Worm (Caenorhabditis elegans) whole organism, young adult: ENCODE data around the gene sqv-3.

Experiments
- B0019.2 ChIP-seq: fragments of 200-800 bp; sonication (Bioruptor generic); conservative IDR thresholded peaks from 2 replicates; pipeline ENCODE4 v1.3.6; 2022; ENCODE audit warnings: missing genetic modification reagents, missing genetic modification characterization, missing compliant biosample characterization
- B0035.1 ChIP-seq: sonication (generic microtip); optimal IDR thresholded peaks from 2 replicates; lab custom pipeline; 2016; ENCODE audit warnings: missing genetic modification characterization, mild to moderate bottlenecking, missing compliant biosample characterization, missing genotype, missing genetic modification reagents
- B0336.3 ChIP-seq: fragments of 200-800 bp; sonication (Bioruptor generic); IDR thresholded peaks from 2 replicates; pipeline ENCODE4 v1.3.6; 2022; ENCODE audit warnings: missing genetic modification characterization, missing compliant biosample characterization
- C17E4.6 ChIP-seq: fragments of 200-800 bp; sonication (Bioruptor generic); IDR thresholded peaks from 2 replicates; pipeline ENCODE4 v1.3.6; 2022; ENCODE audit warnings: missing genetic modification reagents, missing genetic modification characterization, missing compliant biosample characterization
- F23B12.7 ChIP-seq: sonication (generic microtip); optimal IDR thresholded peaks from 2 replicates; lab custom pipeline; 2017; ENCODE audit warnings: missing genetic modification characterization, mild to moderate bottlenecking, missing compliant biosample characterization, antibody characterized with exemption, moderate library complexity; ENCODE audit not compliant: insufficient read depth
- F37B4.10 ChIP-seq: fragments of 200-800 bp; sonication (Bioruptor generic); IDR thresholded peaks from 2 replicates; pipeline ENCODE4 v1.3.6; 2022; ENCODE audit warnings: missing genetic modification characterization, missing compliant biosample characterization
- F39B2.1 ChIP-seq: fragments of 200-800 bp; sonication (Bioruptor generic); IDR thresholded peaks from 2 replicates; pipeline ENCODE4 v1.3.6; 2022; ENCODE audit warnings: missing genetic modification reagents, missing genetic modification characterization, missing compliant biosample characterization
- F52B5.7 ChIP-seq: sonication (generic microtip); optimal IDR thresholded peaks from 2 replicates; lab custom pipeline; 2016; ENCODE audit warnings: mild to moderate bottlenecking, missing genetic modification characterization, missing compliant biosample characterization
- K12H6.12 ChIP-seq: fragments of 200-800 bp; sonication (Bioruptor generic); optimal IDR thresholded peaks from 2 replicates; lab custom pipeline; 2018; ENCODE audit warnings: mild to moderate bottlenecking, missing genetic modification characterization, missing compliant biosample characterization
- Y53F4B.3 ChIP-seq: fragments of 200-800 bp; sonication (Bioruptor generic); IDR thresholded peaks from 2 replicates; pipeline ENCODE4 v1.3.6; 2022; ENCODE audit warnings: missing genetic modification reagents, missing genetic modification characterization, missing compliant biosample characterization
- Y53G8AR.9 ChIP-seq: fragments of 200-800 bp; sonication (Bioruptor generic); conservative IDR thresholded peaks from 2 replicates; pipeline ENCODE4 v1.3.6; 2022; ENCODE audit warnings: missing genetic modification reagents, missing genetic modification characterization, missing compliant biosample characterization
- Y79H2A.3 ChIP-seq: fragments of 200-800 bp; sonication (Bioruptor generic); conservative IDR thresholded peaks from 2 replicates; pipeline ENCODE4 v1.3.6; 2022; ENCODE audit warnings: missing genetic modification reagents, missing genetic modification characterization, missing compliant biosample characterization
- Y95B8A.8 ChIP-seq: fragments of 200-800 bp; sonication (Bioruptor generic); IDR thresholded peaks from 2 replicates; pipeline ENCODE4 v1.3.6; 2022; ENCODE audit warnings: missing genetic modification reagents, missing genetic modification characterization, missing compliant biosample characterization
- athp-1 ChIP-seq: sonication (generic microtip); optimal IDR thresholded peaks from 2 replicates; lab custom pipeline; 2017; ENCODE audit warnings: mild to moderate bottlenecking, missing genetic modification characterization, missing compliant biosample characterization
- bed-1 ChIP-seq: fragments of 200-800 bp; sonication (Bioruptor generic); IDR thresholded peaks from 2 replicates; pipeline ENCODE4 v1.3.6; 2022; ENCODE audit warnings: missing genetic modification reagents, missing genetic modification characterization, missing compliant biosample characterization
- ccch-3 ChIP-seq: fragments of 200-800 bp; sonication (Bioruptor generic); optimal IDR thresholded peaks from 2 replicates; lab custom pipeline; 2018; ENCODE audit warnings: mild to moderate bottlenecking, missing genetic modification characterization, missing compliant biosample characterization
- cebp-1 ChIP-seq, 2 experiments: fragments of 200-800 bp in 1 of 2; sonication (Bioruptor generic) in 1 of 2; sonication (generic microtip) in 1 of 2; IDR thresholded peaks in 1 of 2; optimal IDR thresholded peaks in 1 of 2; 2 replicates each; pipeline versions ENCODE4 v1.3.6 to Lab custom; 2017 to 2022; ENCODE audit warnings: missing compliant biosample characterization in 2 of 2, missing genetic modification characterization in 2 of 2, mild to moderate bottlenecking in 1 of 2, missing genetic modification reagents in 1 of 2, moderate library complexity in 1 of 2
- ceh-100 ChIP-seq: fragments of 200-800 bp; sonication (Bioruptor generic); IDR thresholded peaks from 2 replicates; pipeline ENCODE4 v1.3.6; 2022; ENCODE audit warnings: missing genetic modification reagents, missing genetic modification characterization, missing compliant biosample characterization
- ceh-79 ChIP-seq: sonication (generic microtip); optimal IDR thresholded peaks from 2 replicates; lab custom pipeline; 2017; ENCODE audit warnings: mild to moderate bottlenecking, missing genetic modification characterization, missing compliant biosample characterization
- ekl-4 ChIP-seq: fragments of 200-800 bp; sonication (Bioruptor generic); IDR thresholded peaks from 2 replicates; pipeline ENCODE4 v1.3.6; 2022; ENCODE audit warnings: missing genetic modification reagents, missing genetic modification characterization, missing compliant biosample characterization
- fkh-3 ChIP-seq: sonication (generic microtip); optimal IDR thresholded peaks from 2 replicates; lab custom pipeline; 2016; ENCODE audit warnings: mild to moderate bottlenecking, missing genetic modification characterization, missing compliant biosample characterization
- gei-17 ChIP-seq: fragments of 200-800 bp; sonication (Bioruptor generic); optimal IDR thresholded peaks from 2 replicates; lab custom pipeline; 2018; ENCODE audit warnings: mild to moderate bottlenecking, missing genetic modification characterization, missing compliant biosample characterization
- him-1 ChIP-seq: sonication (generic microtip); optimal IDR thresholded peaks from 2 replicates; lab custom pipeline; 2016; ENCODE audit warnings: missing genotype, missing genetic modification reagents, missing genetic modification characterization, missing compliant biosample characterization
- hlh-12 ChIP-seq: sonication (generic microtip); optimal IDR thresholded peaks from 2 replicates; lab custom pipeline; 2016; ENCODE audit warnings: missing genetic modification characterization, missing compliant biosample characterization
- hlh-26 ChIP-seq: fragments of 200-800 bp; sonication (Bioruptor generic); conservative IDR thresholded peaks from 2 replicates; pipeline ENCODE4 v1.3.6; 2022; ENCODE audit warnings: missing genetic modification reagents, missing genetic modification characterization, missing compliant biosample characterization
- hrde-1 ChIP-seq: sonication (generic microtip); optimal IDR thresholded peaks from 2 replicates; lab custom pipeline; 2016; ENCODE audit warnings: missing genetic modification characterization, mild to moderate bottlenecking, missing compliant biosample characterization, moderate library complexity, missing genotype, missing genetic modification reagents, borderline replicate concordance
- hsf-1 ChIP-seq: fragments of 200-800 bp; sonication (Bioruptor generic); IDR thresholded peaks from 2 replicates; pipeline ENCODE4 v1.3.6; 2022; ENCODE audit warnings: missing genetic modification reagents, missing genetic modification characterization, missing compliant biosample characterization
- lin-26 ChIP-seq: fragments of 200-800 bp; sonication (Bioruptor generic); IDR thresholded peaks from 2 replicates; pipeline ENCODE4 v1.3.6; 2022; ENCODE audit warnings: missing genetic modification reagents, missing genetic modification characterization, missing compliant biosample characterization
- lsl-1 ChIP-seq: fragments of 200-800 bp; sonication (Bioruptor generic); optimal IDR thresholded peaks from 2 replicates; lab custom pipeline; 2018; ENCODE audit warnings: mild to moderate bottlenecking, missing genetic modification characterization, moderate library complexity, missing compliant biosample characterization
- madf-10 ChIP-seq: sonication (generic microtip); optimal IDR thresholded peaks from 2 replicates; lab custom pipeline; 2016; ENCODE audit warnings: mild to moderate bottlenecking, missing genetic modification characterization, missing compliant biosample characterization
- madf-3 ChIP-seq: fragments of 200-800 bp; sonication (Bioruptor generic); IDR thresholded peaks from 2 replicates; pipeline ENCODE4 v1.3.6; 2022; ENCODE audit warnings: missing genetic modification reagents, missing genetic modification characterization, missing compliant biosample characterization
- madf-8 ChIP-seq: fragments of 200-800 bp; sonication (Bioruptor generic); conservative IDR thresholded peaks from 2 replicates; pipeline ENCODE4 v1.3.6; 2022; ENCODE audit warnings: missing genetic modification reagents, missing genetic modification characterization, missing compliant biosample characterization
- mcd-1 ChIP-seq: fragments of 200-800 bp; sonication (Bioruptor generic); IDR thresholded peaks from 2 replicates; pipeline ENCODE4 v1.3.6; 2022; ENCODE audit warnings: missing genetic modification reagents, missing genetic modification characterization, missing compliant biosample characterization
- mel-28 ChIP-seq: sonication (generic microtip); optimal IDR thresholded peaks from 2 replicates; lab custom pipeline; 2016; ENCODE audit warnings: borderline replicate concordance, mild to moderate bottlenecking, missing genetic modification characterization, missing compliant biosample characterization
- mxl-1 ChIP-seq: sonication (generic microtip); optimal IDR thresholded peaks from 2 replicates; lab custom pipeline; 2016; ENCODE audit warnings: missing genetic modification characterization, missing compliant biosample characterization
- nfyb-1 ChIP-seq: fragments of 200-800 bp; sonication (Bioruptor generic); IDR thresholded peaks from 2 replicates; pipeline ENCODE4 v1.3.6; 2022; ENCODE audit warnings: missing genetic modification reagents, missing genetic modification characterization, missing compliant biosample characterization
- nhr-179 ChIP-seq: sonication (generic microtip); optimal IDR thresholded peaks from 2 replicates; lab custom pipeline; 2016; ENCODE audit warnings: mild to moderate bottlenecking, missing genetic modification characterization, missing compliant biosample characterization
- nhr-80 ChIP-seq: sonication (generic microtip); optimal IDR thresholded peaks from 2 replicates; lab custom pipeline; 2016; ENCODE audit warnings: missing genetic modification characterization, missing compliant biosample characterization
- nhr-90 ChIP-seq: sonication (generic microtip); optimal IDR thresholded peaks from 2 replicates; lab custom pipeline; 2016; ENCODE audit warnings: missing genotype, mild to moderate bottlenecking, missing genetic modification characterization, missing compliant biosample characterization
- repo-1 ChIP-seq: sonication (generic microtip); optimal IDR thresholded peaks from 2 replicates; lab custom pipeline; 2017; ENCODE audit warnings: mild to moderate bottlenecking, missing genetic modification characterization, missing compliant biosample characterization
- sdz-38 ChIP-seq: sonication (generic microtip); optimal IDR thresholded peaks from 2 replicates; lab custom pipeline; 2016; ENCODE audit warnings: missing genotype, missing genetic modification characterization, missing compliant biosample characterization
- snpc-1.1 ChIP-seq: sonication (generic microtip); optimal IDR thresholded peaks from 2 replicates; lab custom pipeline; 2017; ENCODE audit warnings: missing genetic modification characterization, mild to moderate bottlenecking, missing compliant biosample characterization, antibody characterized with exemption, moderate library complexity, missing genotype, missing genetic modification reagents; ENCODE audit not compliant: insufficient read depth
- snpc-4 ChIP-seq, 5 experiments: fragments of 150-350 bp in 1 of 5; sonication (generic microtip) in 4 of 5; optimal IDR thresholded peaks; 2 replicates each; lab custom pipeline; 2014 to 2018; ENCODE audit warnings: missing genetic modification characterization in 5 of 5, missing biosample characterization in 3 of 5, antibody characterized with exemption in 2 of 5, mild to moderate bottlenecking in 2 of 5, missing compliant biosample characterization in 2 of 5, missing genotype in 2 of 5, moderate library complexity in 2 of 5, missing genetic modification reagents in 1 of 5
- unc-130 ChIP-seq: sonication (generic microtip); optimal IDR thresholded peaks from 2 replicates; lab custom pipeline; 2016; ENCODE audit warnings: missing genetic modification reagents, missing genetic modification characterization, missing compliant biosample characterization
- zim-3 ChIP-seq: sonication (generic microtip); optimal IDR thresholded peaks from 2 replicates; lab custom pipeline; 2017; ENCODE audit warnings: mild to moderate bottlenecking, missing genetic modification characterization, moderate library complexity, missing compliant biosample characterization
- ztf-18 ChIP-seq: sonication (generic microtip); optimal IDR thresholded peaks from 2 replicates; lab custom pipeline; 2016; ENCODE audit warnings: missing genotype, mild to moderate bottlenecking, missing genetic modification characterization, missing compliant biosample characterization
- ztf-3 ChIP-seq: fragments of 200-800 bp; sonication (Bioruptor generic); optimal IDR thresholded peaks from 2 replicates; lab custom pipeline; 2018; ENCODE audit warnings: mild to moderate bottlenecking, missing genetic modification characterization, missing compliant biosample characterization

sqv-3 gene

ce11 chrIII:9748694-9749093, 31.5 kb downstream of the sqv-3 start, which contains the start of gene T05G5.4:
T05G5.4 (plus strand) TSS chrIII:9748934.
- TF ChIP-seq B0035.1 = no peak
- peak; percentile 63 for TF ChIP-seq ceh-100
- TF ChIP-seq mxl-1 (tag; lab: Kevin White, UChicago) = no peak
- peak; percentile 90 for TF ChIP-seq him-1 (tag; lab: Kevin White, UChicago)
- no peak for TF ChIP-seq nfyb-1
- no peak for TF ChIP-seq madf-10 (tag; lab: Kevin White, UChicago)
- TF ChIP-seq athp-1 (tag; lab: Kevin White, UChicago) = peak; percentile 15
- TF ChIP-seq repo-1 = no peak
- no peak for TF ChIP-seq bed-1 (GFP tag; lab: Robert Waterston, UW)
- TF ChIP-seq B0019.2 (GFP tag; lab: Robert Waterston, UW) = no peak
- 0 out of 2 replicates have a peak, but pooled peaks have one; percentile 38 for TF ChIP-seq madf-3 (GFP tag; lab: Robert Waterston, UW)
- TF ChIP-seq ccch-3 = no peak
- no peak for TF ChIP-seq nhr-179
- TF ChIP-seq hrde-1 (tag; lab: Kevin White, UChicago) = peak; percentile 59
- no peak for TF ChIP-seq ztf-18 (tag; lab: Kevin White, UChicago)
- no peak for TF ChIP-seq cebp-1 (GFP tag; IDR thresholded peaks at IDR 0.05; lab: Robert Waterston, UW)
- TF ChIP-seq cebp-1 (tag; optimal IDR thresholded peaks at IDR 0.05; lab: Kevin White, UChicago) = peak; percentile 7
- TF ChIP-seq madf-8 = no peak
- no peak for TF ChIP-seq sdz-38 (tag; lab: Kevin White, UChicago)
- TF ChIP-seq K12H6.12 (tag; lab: Kevin White, UChicago) = no peak
- no peak for TF ChIP-seq F37B4.10 (GFP tag; lab: Robert Waterston, UW)
- TF ChIP-seq fkh-3 (tag; lab: Kevin White, UChicago) = no peak
- no peak for TF ChIP-seq zim-3 (tag; lab: Kevin White, UChicago)
- no peak for TF ChIP-seq F23B12.7 (tag; lab: Kevin White, UChicago)
- peak; percentile 37 for TF ChIP-seq lsl-1 (GFP tag; lab: Kevin White, UChicago)
- no peak for TF ChIP-seq hlh-26 (GFP tag; lab: Robert Waterston, UW)
- TF ChIP-seq ekl-4 = peak; percentile 8; the same call in 1 of the 2 replicates
- no peak for TF ChIP-seq snpc-4 (GFP tag; optimal IDR thresholded peaks at IDR 0.05; lab: Kevin White, UChicago)
- no peak for TF ChIP-seq snpc-4 (tag; optimal IDR thresholded peaks at IDR 0.05; lab: Kevin White, UChicago)
- no peak for TF ChIP-seq snpc-1.1 (tag; lab: Kevin White, UChicago)
- TF ChIP-seq mcd-1 = peak; percentile 43; the same call in 1 of the 2 replicates
- no peak for TF ChIP-seq ztf-3 (GFP tag; lab: Kevin White, UChicago)
- TF ChIP-seq ceh-79 (tag; lab: Kevin White, UChicago) = peak; percentile 4
- no peak for TF ChIP-seq hsf-1 (GFP tag; lab: Robert Waterston, UW)
- TF ChIP-seq B0336.3 (GFP tag; lab: Robert Waterston, UW) = 0 out of 2 replicates have a peak, but pooled peaks have one; percentile 47
- 0 out of 2 replicates have a peak, but pooled peaks have one; percentile 22 for TF ChIP-seq Y95B8A.8 (GFP tag; lab: Robert Waterston, UW)
- no peak for TF ChIP-seq F52B5.7
- no peak for TF ChIP-seq Y53F4B.3 (GFP tag; lab: Robert Waterston, UW)
- TF ChIP-seq nhr-80 (tag; lab: Kevin White, UChicago) = no peak
- TF ChIP-seq gei-17 (GFP tag; lab: Kevin White, UChicago) = no peak
- TF ChIP-seq hlh-12 (tag; lab: Kevin White, UChicago) = no peak
- peak; percentile 74; the same call in 1 of the 2 replicates for TF ChIP-seq Y53G8AR.9 (GFP tag; lab: Robert Waterston, UW)
- TF ChIP-seq unc-130 (GFP tag; lab: Kevin White, UChicago) = peak; percentile 12
- TF ChIP-seq C17E4.6 (GFP tag; lab: Robert Waterston, UW) = peak; percentile 46; the same call in 1 of the 2 replicates
- TF ChIP-seq mel-28 (tag; lab: Kevin White, UChicago) = no peak
- peak; percentile 55 for TF ChIP-seq lin-26 (GFP tag; lab: Robert Waterston, UW)
- no peak for TF ChIP-seq nhr-90
- TF ChIP-seq F39B2.1 (GFP tag; lab: Robert Waterston, UW) = peak; percentile 62; the same call in 1 of the 2 replicates
- no peak for TF ChIP-seq Y79H2A.3 (GFP tag; lab: Robert Waterston, UW)
